Fruit fly (Drosophila melanogaster): ENCODE results near the gene CG7878.

CG7878 gene

dm6 chr3R:8106909-8107841 lies 15.3 kb upstream of the CG7878 start (continued):
- TF ChIP-seq CG1621 (tag; optimal IDR thresholded peaks at IDR 0.05), result no peak
- TF ChIP-seq CG8632 (GFP tag; optimal IDR thresholded peaks at IDR 0.05), result no peak
- TF ChIP-seq CG32006 (GFP tag; optimal IDR thresholded peaks at IDR 0.05), result peak; percentile 89
- no peak for TF ChIP-seq Sox102F (GFP tag; optimal IDR thresholded peaks at IDR 0.05)
- peak; percentile 56; the same call in 1 of the 3 replicates for TF ChIP-seq eg (GFP tag; IDR thresholded peaks at IDR 0.05)
- TF ChIP-seq net (GFP tag; optimal IDR thresholded peaks at IDR 0.05), result peak; percentile 0
- TF ChIP-seq fd59A (GFP tag; optimal IDR thresholded peaks at IDR 0.05), result peak; percentile 67
- TF ChIP-seq spab (GFP tag; optimal IDR thresholded peaks at IDR 0.05), result no peak
- TF ChIP-seq ss (GFP tag; optimal IDR thresholded peaks at IDR 0.05), result peak; percentile 31 to 46
- TF ChIP-seq CG16779 (tag; optimal IDR thresholded peaks at IDR 0.05), result peak; percentile 12
- TF ChIP-seq CG31627 (GFP tag; optimal IDR thresholded peaks at IDR 0.05), result no peak
- no peak for TF ChIP-seq esn (GFP tag; optimal IDR thresholded peaks at IDR 0.05)
- TF ChIP-seq cyc (GFP tag; optimal IDR thresholded peaks at IDR 0.05), result no peak
- peak; percentile 8 for TF ChIP-seq Ets96B (tag; optimal IDR thresholded peaks at IDR 0.05)
- TF ChIP-seq CG11294 (GFP tag; IDR thresholded peaks at IDR 0.05), result no peak
- TF ChIP-seq achi (GFP tag; optimal IDR thresholded peaks at IDR 0.05), result peak; percentile 60
- TF ChIP-seq CG8119 (GFP tag; IDR thresholded peaks at IDR 0.05), result peak; percentile 5; the same call in 1 of the 3 replicates
- peak; percentile 40 for TF ChIP-seq CG6792 (GFP tag; optimal IDR thresholded peaks at IDR 0.05)
- peak; percentile 63 for TF ChIP-seq CG11902 (GFP tag; optimal IDR thresholded peaks at IDR 0.05)
- no peak for TF ChIP-seq Eip75B (GFP tag; optimal IDR thresholded peaks at IDR 0.05)
- TF ChIP-seq svp (GFP tag), result no peak
- TF ChIP-seq salr (GFP tag; optimal IDR thresholded peaks at IDR 0.05), result peak in 1 of 2 experiments; percentile 21
- no peak for TF ChIP-seq topi (GFP tag; optimal IDR thresholded peaks at IDR 0.05)
- TF ChIP-seq CG6276 (GFP tag; optimal IDR thresholded peaks at IDR 0.05), result peak; percentile 48
- TF ChIP-seq CG7368 (GFP tag; optimal IDR thresholded peaks at IDR 0.05), result no peak

dm6 chr3R:8108770-8109169 lies 13.8 kb upstream of the CG7878 start:
- TF ChIP-seq Blimp-1 (GFP tag; optimal IDR thresholded peaks at IDR 0.05) (no peak), Sox15 (GFP tag; optimal IDR thresholded peaks at IDR 0.05) (no peak), dsx (GFP tag; optimal IDR thresholded peaks at IDR 0.05; ENCODE audit: poor library complexity, severe bottlenecking) (peak; percentile 4), fkh (GFP tag; optimal IDR thresholded peaks at IDR 0.05) (peak; percentile 63), CG6808 (GFP tag; optimal IDR thresholded peaks at IDR 0.05) (no peak), vri (GFP tag; optimal IDR thresholded peaks at IDR 0.05) (peak; percentile 35), CG15336 (GFP tag; IDR thresholded peaks at IDR 0.05) (no peak), OdsH (GFP tag; optimal IDR thresholded peaks at IDR 0.05) (no peak), ss (GFP tag; optimal IDR thresholded peaks at IDR 0.05) (peak; percentile 4 to 42), spab (GFP tag; optimal IDR thresholded peaks at IDR 0.05) (no peak), Gug (GFP tag; IDR thresholded peaks at IDR 0.05) (no peak)

dm6 chr3R:8109782-8110181 lies 12.7 kb upstream of the CG7878 start:
- no peak for TF ChIP-seq CG15336 (GFP tag; IDR thresholded peaks at IDR 0.05)
- TF ChIP-seq Eip93F (GFP tag; optimal IDR thresholded peaks at IDR 0.05), result peak; percentile 34
- TF ChIP-seq CG7368 (GFP tag; optimal IDR thresholded peaks at IDR 0.05), result no peak
- TF ChIP-seq CG3032 (tag; optimal IDR thresholded peaks at IDR 0.05), result no peak
- TF ChIP-seq CG11294 (GFP tag; IDR thresholded peaks at IDR 0.05), result no peak
- TF ChIP-seq fkh (GFP tag; optimal IDR thresholded peaks at IDR 0.05), result peak; percentile 1
- TF ChIP-seq Sox102F (GFP tag; optimal IDR thresholded peaks at IDR 0.05), result no peak
- no peak for TF ChIP-seq Gug (GFP tag; IDR thresholded peaks at IDR 0.05)
- TF ChIP-seq Eip75B (GFP tag; optimal IDR thresholded peaks at IDR 0.05), result no peak
- TF ChIP-seq Hr4 (GFP tag; optimal IDR thresholded peaks at IDR 0.05), result no peak
- no peak for TF ChIP-seq dac (GFP tag; optimal IDR thresholded peaks at IDR 0.05)
- no peak for TF ChIP-seq Hr38 (GFP tag; optimal IDR thresholded peaks at IDR 0.05)
- peak; percentile 60 for TF ChIP-seq svp (GFP tag)
